Fruit fly (Drosophila melanogaster) whole organism, embryonic: Measurements from ENCODE around the gene Sce.

Experiments used
- Ada2b ChIP-seq: fragments of 200-800 bp; sonication (Bioruptor generic); IDR thresholded peaks from 2 replicates; pipeline ENCODE4 v1.3.6; 2022; ENCODE audit warnings: missing biosample characterization, missing genetic modification characterization
- BEAF-32 ChIP-seq: fragments of 200-800 bp; sonication (Bioruptor generic); optimal IDR thresholded peaks from 3 replicates; lab custom pipeline; 2017; ENCODE audit warnings: missing biosample characterization, missing genetic modification characterization, mild to moderate bottlenecking, moderate library complexity, missing genetic modification reagents
- Bgb ChIP-seq: fragments of 200-800 bp; sonication (Bioruptor generic); IDR thresholded peaks from 2 replicates; pipeline ENCODE4 v1.3.6; 2022; ENCODE audit warnings: missing biosample characterization, missing genetic modification characterization; ENCODE audit not compliant: partially characterized antibody
- CG10366 ChIP-seq: fragments of 200-800 bp; sonication (Bioruptor generic); IDR thresholded peaks from 2 replicates; pipeline ENCODE4 v1.3.6; 2022; ENCODE audit warnings: missing biosample characterization, missing genetic modification characterization
- CG11695 ChIP-seq: fragments of 200-800 bp; sonication (Bioruptor generic); IDR thresholded peaks from 3 replicates; pipeline ENCODE4 v1.3.6; 2022; ENCODE audit warnings: missing biosample characterization, missing genetic modification characterization
- CG12659 ChIP-seq: fragments of 200-800 bp; sonication (Bioruptor generic); optimal IDR thresholded peaks from 3 replicates; lab custom pipeline; 2017; ENCODE audit warnings: mild to moderate bottlenecking, missing biosample characterization, missing genetic modification reagents, missing genetic modification characterization
- CG13624 ChIP-seq: fragments of 200-800 bp; sonication (Bioruptor generic); optimal IDR thresholded peaks from 2 replicates; lab custom pipeline; 2016; ENCODE audit warnings: missing biosample characterization, missing genetic modification characterization
- CG15514 ChIP-seq: fragments of 200-800 bp; sonication (Bioruptor generic); optimal IDR thresholded peaks from 3 replicates; lab custom pipeline; 2017; ENCODE audit warnings: missing biosample characterization, missing genetic modification characterization, mild to moderate bottlenecking, moderate library complexity, missing genetic modification reagents
- CG30431 ChIP-seq: fragments of 200-800 bp; sonication (Bioruptor generic); optimal IDR thresholded peaks from 2 replicates; lab custom pipeline; 2017; ENCODE audit warnings: missing biosample characterization, missing genetic modification characterization
- CG5953 ChIP-seq: fragments of 200-800 bp; sonication (Bioruptor generic); IDR thresholded peaks from 2 replicates; pipeline ENCODE4 v1.3.6; 2022; ENCODE audit warnings: missing biosample characterization, missing genetic modification characterization
- CG6175 ChIP-seq: fragments of 200-800 bp; sonication (Bioruptor generic); IDR thresholded peaks from 3 replicates; pipeline ENCODE4 v1.3.6; 2022; ENCODE audit warnings: missing biosample characterization, missing genetic modification characterization
- CG6765 ChIP-seq: fragments of 200-800 bp; sonication (Bioruptor generic); optimal IDR thresholded peaks from 3 replicates; lab custom pipeline; 2017; ENCODE audit warnings: missing biosample characterization, mild to moderate bottlenecking, missing genetic modification characterization
- CG7556 ChIP-seq: fragments of 200-800 bp; sonication (Bioruptor generic); optimal IDR thresholded peaks from 2 replicates; lab custom pipeline; 2017; ENCODE audit warnings: missing biosample characterization, mild to moderate bottlenecking, missing genetic modification characterization
- CG8388 ChIP-seq: fragments of 200-800 bp; sonication (Bioruptor generic); optimal IDR thresholded peaks from 2 replicates; lab custom pipeline; 2019; ENCODE audit warnings: missing biosample characterization, mild to moderate bottlenecking, missing genetic modification characterization, moderate library complexity
- CG8478 ChIP-seq: fragments of >200 bp; optimal IDR thresholded peaks from 2 replicates; lab custom pipeline; 2018
- CG9609 ChIP-seq: fragments of 200-800 bp; sonication (Bioruptor generic); optimal IDR thresholded peaks from 3 replicates; lab custom pipeline; 2016; ENCODE audit warnings: missing biosample characterization, missing genetic modification characterization
- D19A ChIP-seq: fragments of 200-800 bp; optimal IDR thresholded peaks from 3 replicates; lab custom pipeline; 2019; ENCODE audit warnings: missing biosample characterization, mild to moderate bottlenecking, missing genetic modification characterization, moderate library complexity
- Deaf1 ChIP-seq: fragments of 200-800 bp; optimal IDR thresholded peaks from 3 replicates; lab custom pipeline; 2019; ENCODE audit warnings: missing biosample characterization, mild to moderate bottlenecking, missing genetic modification characterization, moderate library complexity
- Dip2 ChIP-seq: fragments of 200-800 bp; sonication (Bioruptor generic); IDR thresholded peaks from 2 replicates; pipeline ENCODE4 v1.3.6; 2022; ENCODE audit warnings: missing biosample characterization, missing genetic modification characterization
- Dip3 ChIP-seq: fragments of 200-800 bp; sonication (Bioruptor generic); optimal IDR thresholded peaks from 3 replicates; lab custom pipeline; 2016; ENCODE audit warnings: missing biosample characterization, missing genetic modification characterization
- Ets65A ChIP-seq: fragments of 200-800 bp; sonication (Bioruptor generic); peaks from one replicate; lab custom pipeline; 2016; ENCODE audit warnings: missing biosample characterization, missing genetic modification characterization
- Hmr ChIP-seq: fragments of 200-800 bp; sonication (Bioruptor generic); optimal IDR thresholded peaks from 3 replicates; lab custom pipeline; 2017; ENCODE audit warnings: mild to moderate bottlenecking, missing biosample characterization, missing genetic modification reagents, missing genetic modification characterization
- MBD-R2 ChIP-seq: fragments of 200-800 bp; sonication (Bioruptor generic); IDR thresholded peaks from 2 replicates; pipeline ENCODE4 v1.3.6; 2022; ENCODE audit warnings: missing biosample characterization, missing genetic modification characterization
- MESR4 ChIP-seq: fragments of 200-800 bp; sonication (Bioruptor generic); optimal IDR thresholded peaks from 2 replicates; lab custom pipeline; 2018; ENCODE audit warnings: missing biosample characterization, mild to moderate bottlenecking, missing genetic modification characterization, moderate library complexity
- Mrtf ChIP-seq: fragments of 200-800 bp; sonication (Bioruptor generic); IDR thresholded peaks from 3 replicates; pipeline ENCODE4 v1.3.6; 2022; ENCODE audit warnings: missing biosample characterization, missing genetic modification characterization
- Nf-YB ChIP-seq: fragments of 200-800 bp; sonication (Bioruptor generic); optimal IDR thresholded peaks from 3 replicates; lab custom pipeline; 2019; ENCODE audit warnings: missing biosample characterization, mild to moderate bottlenecking, missing genetic modification characterization, moderate library complexity
- Nf-YC ChIP-seq: fragments of 200-800 bp; optimal IDR thresholded peaks from 3 replicates; lab custom pipeline; 2019; ENCODE audit warnings: missing biosample characterization, mild to moderate bottlenecking, missing genetic modification characterization, moderate library complexity
- Rx ChIP-seq: fragments of 200-800 bp; sonication (Bioruptor generic); IDR thresholded peaks from 2 replicates; pipeline ENCODE4 v1.3.6; 2022; ENCODE audit warnings: missing biosample characterization, missing genetic modification characterization
- aop ChIP-seq: fragments of 200-800 bp; sonication (Bioruptor generic); IDR thresholded peaks from 2 replicates; pipeline ENCODE4 v1.3.6; 2022; ENCODE audit warnings: missing biosample characterization, missing genetic modification characterization
- cg ChIP-seq: fragments of 200-800 bp; sonication (Bioruptor generic); optimal IDR thresholded peaks from 3 replicates; lab custom pipeline; 2019; ENCODE audit warnings: missing biosample characterization, mild to moderate bottlenecking, missing genetic modification characterization, moderate library complexity
- ci ChIP-seq: fragments of 200-800 bp; sonication (Bioruptor generic); IDR thresholded peaks from 3 replicates; pipeline ENCODE4 v1.3.6; 2022; ENCODE audit warnings: missing biosample characterization, missing genetic modification characterization
- crol ChIP-seq: fragments of 200-800 bp; sonication (Bioruptor generic); IDR thresholded peaks from 2 replicates; pipeline ENCODE4 v1.3.6; 2022; ENCODE audit warnings: missing biosample characterization, missing genetic modification characterization
- dysf ChIP-seq: fragments of 200-800 bp; sonication (Bioruptor generic); IDR thresholded peaks from 3 replicates; pipeline ENCODE4 v1.3.6; 2022; ENCODE audit warnings: missing biosample characterization, missing genetic modification characterization
- emc ChIP-seq: fragments of 200-800 bp; sonication (Bioruptor generic); optimal IDR thresholded peaks from 2 replicates; lab custom pipeline; 2016; ENCODE audit warnings: missing biosample characterization, missing genetic modification characterization
- gcm ChIP-seq: fragments of 200-800 bp; sonication (Bioruptor generic); optimal IDR thresholded peaks from 2 replicates; lab custom pipeline; 2019; ENCODE audit warnings: missing biosample characterization, mild to moderate bottlenecking, missing genetic modification characterization, moderate library complexity
- gro ChIP-seq: fragments of 200-800 bp; sonication (Bioruptor generic); optimal IDR thresholded peaks from 2 replicates; lab custom pipeline; 2016; ENCODE audit warnings: missing biosample characterization, missing genetic modification characterization
- insv ChIP-seq, 2 experiments: fragments of 200-800 bp; sonication (Bioruptor generic); optimal IDR thresholded peaks; 3 replicates each; lab custom pipeline; 2016 to 2018; ENCODE audit warnings: missing biosample characterization in 2 of 2, missing genetic modification characterization in 2 of 2
- kni ChIP-seq: fragments of 200-800 bp; sonication (Bioruptor generic); optimal IDR thresholded peaks from 3 replicates; lab custom pipeline; 2017; ENCODE audit warnings: mild to moderate bottlenecking, missing biosample characterization, missing genetic modification reagents, missing genetic modification characterization
- pho ChIP-seq: fragments of 200-800 bp; sonication (Bioruptor generic); optimal IDR thresholded peaks from 2 replicates; lab custom pipeline; 2016; ENCODE audit warnings: missing biosample characterization, missing genetic modification characterization
- rib ChIP-seq: fragments of 200-800 bp; sonication (Bioruptor generic); IDR thresholded peaks from 2 replicates; pipeline ENCODE4 v1.3.6; 2022; ENCODE audit warnings: missing biosample characterization, missing genetic modification characterization
- row ChIP-seq: fragments of 200-800 bp; sonication (Bioruptor generic); IDR thresholded peaks from 3 replicates; pipeline ENCODE4 v1.3.6; 2022; ENCODE audit warnings: missing biosample characterization, missing genetic modification characterization
- sens ChIP-seq: fragments of 200-800 bp; sonication (Bioruptor generic); peaks from one replicate; lab custom pipeline; 2016; ENCODE audit warnings: missing biosample characterization, missing genetic modification characterization
- toy ChIP-seq: fragments of 200-800 bp; sonication (Bioruptor generic); IDR thresholded peaks from 2 replicates; pipeline ENCODE4 v1.3.6; 2022; ENCODE audit warnings: missing biosample characterization, missing genetic modification characterization
- twi ChIP-seq: fragments of 200-800 bp; optimal IDR thresholded peaks from 2 replicates; lab custom pipeline; 2019; ENCODE audit warnings: missing biosample characterization, mild to moderate bottlenecking, missing genetic modification characterization, moderate library complexity
- unpg ChIP-seq: fragments of 200-800 bp; sonication (Bioruptor generic); optimal IDR thresholded peaks from 3 replicates; lab custom pipeline; 2018; ENCODE audit warnings: missing biosample characterization, mild to moderate bottlenecking, missing genetic modification characterization, moderate library complexity
- vnd ChIP-seq: fragments of 200-800 bp; sonication (Bioruptor generic); IDR thresholded peaks from 3 replicates; pipeline ENCODE4 v1.3.6; 2022; ENCODE audit warnings: missing biosample characterization, missing genetic modification characterization; ENCODE audit not compliant: partially characterized antibody
- vvl ChIP-seq: fragments of 200-800 bp; sonication (Bioruptor generic); IDR thresholded peaks from 2 replicates; pipeline ENCODE4 v1.3.6; 2022; ENCODE audit warnings: missing biosample characterization, missing genetic modification characterization

Gene Sce

dm6 chr3R:27685539-27686012 is 3.7 kb upstream of the Sce start, which contains the start of gene CG12880:
TSS of gene CG12880 (plus strand) at chr3R:27685962.
- TF ChIP-seq D19A (tag; lab: Kevin White, UChicago) (peak; percentile 87), Deaf1 (peak; percentile 64), Mrtf (GFP tag; lab: Robert Waterston, UW) (no peak), Ets65A (GFP tag; lab: Kevin White, UChicago) (peak; percentile 3), CG7556 (peak; percentile 20), row (GFP tag; lab: Robert Waterston, UW) (no peak; the same call in 2 of the 3 replicates)
- TF ChIP-seq, all 482 proteins: peak for 4

dm6 chr3R:27685074-27685473 is 3.2 kb upstream of the Sce start:
- peak; percentile 59 for TF ChIP-seq crol (GFP tag; lab: Robert Waterston, UW)
- TF ChIP-seq gro = no peak
- TF ChIP-seq, all 482 proteins: peak for 1

dm6 chr3R:27679667-27680066 is 2.2 kb downstream of the Sce start:
- TF ChIP-seq CG6765 (no peak), CG8478 (lab: Kevin White, UChicago) (peak; percentile 52), CG5953 (GFP tag; lab: Robert Waterston, UW) (0 out of 2 replicates have a peak, but pooled peaks have one; percentile 27)
- TF ChIP-seq, all 482 proteins: peak for 2

- TF ChIP-seq insv (GFP tag; optimal IDR thresholded peaks at IDR 0.05; lab: Kevin White, UChicago) (no peak), dysf (GFP tag; lab: Robert Waterston, UW) (no peak), gcm (GFP tag; lab: Kevin White, UChicago) (no peak), rib (no peak), CG13624 (GFP tag; lab: Kevin White, UChicago) (no peak), Hmr (GFP tag; lab: Kevin White, UChicago) (no peak), emc (no peak), unpg (GFP tag; lab: Kevin White, UChicago) (no peak), pho (GFP tag; lab: Kevin White, UChicago) (no peak), CG9609 (no peak), CG11695 (GFP tag; lab: Robert Waterston, UW) (no peak), CG6175 (GFP tag; lab: Robert Waterston, UW) (no peak), CG10366 (no peak), vvl (GFP tag; lab: Robert Waterston, UW) (peak; percentile 54; the same call in 1 of the 2 replicates), CG15514 (GFP tag; lab: Kevin White, UChicago) (peak; percentile 52), toy (GFP tag; lab: Robert Waterston, UW) (no peak), Nf-YC (tag; lab: Kevin White, UChicago) (peak; percentile 84), Ada2b (GFP tag; lab: Robert Waterston, UW) (no peak), kni (GFP tag; lab: Kevin White, UChicago) (no peak), vnd (GFP tag; lab: Robert Waterston, UW) (no peak), MESR4 (GFP tag; lab: Kevin White, UChicago) (peak; percentile 46), sens (GFP tag; lab: Kevin White, UChicago) (no peak), CG30431 (GFP tag; lab: Kevin White, UChicago) (no peak), Dip3 (GFP tag; lab: Kevin White, UChicago) (no peak), twi (tag; lab: Kevin White, UChicago) (no peak), aop (GFP tag; lab: Robert Waterston, UW) (no peak), CG12659 (peak; percentile 5), Bgb (GFP tag; lab: Robert Waterston, UW) (no peak), CG8388 (GFP tag; lab: Kevin White, UChicago) (no peak), Dip2 (GFP tag; lab: Robert Waterston, UW) (no peak), MBD-R2 (peak; percentile 66), BEAF-32 (GFP tag; lab: Kevin White, UChicago) (peak; percentile 12), Rx (no peak), Nf-YB (GFP tag; lab: Kevin White, UChicago) (peak; percentile 84), cg (GFP tag; lab: Kevin White, UChicago) (no peak), ci (GFP tag; lab: Robert Waterston, UW) (0 out of 3 replicates have a peak, but pooled peaks have one; percentile 12)
Measured at dm6 chr3R:27679019-27679418, 2.8 kb downstream of the Sce start, which contains the start of gene CG12883. TSS of gene CG12883 (plus strand) at chr3R:27679291.
